Worm (Caenorhabditis elegans) whole organism, L1 larva: ENCODE results near the gene F10E9.3.

Experiments
- alr-1 ChIP-seq: fragments of 200-800 bp; sonication (Bioruptor generic); optimal IDR thresholded peaks from 2 replicates; lab custom pipeline; 2018; ENCODE audit warnings: borderline replicate concordance, mild to moderate bottlenecking, missing genetic modification characterization, missing compliant biosample characterization
- elt-2 ChIP-seq: sonication (generic microtip); optimal IDR thresholded peaks from 2 replicates; lab custom pipeline; 2016; ENCODE audit warnings: missing genetic modification characterization, mild to moderate bottlenecking, inconsistent platforms, missing compliant biosample characterization, missing genetic modification reagents
- elt-3 ChIP-seq, 6 experiments: fragments of 150-350 bp in 1 of 6; sonication (generic microtip); optimal IDR thresholded peaks; 2 replicates each; lab custom pipeline; 2017 to 2018; ENCODE audit warnings: missing biosample characterization in 6 of 6, missing genetic modification characterization in 6 of 6, inconsistent platforms in 1 of 6
- hlh-17 ChIP-seq: fragments of 200-800 bp; sonication (Bioruptor generic); optimal IDR thresholded peaks from 2 replicates; lab custom pipeline; 2018; ENCODE audit warnings: missing genetic modification characterization, mild to moderate bottlenecking, missing compliant biosample characterization, moderate library complexity, borderline replicate concordance
- lir-3 ChIP-seq: sonication (generic microtip); optimal IDR thresholded peaks from 2 replicates; lab custom pipeline; 2016; ENCODE audit warnings: mild to moderate bottlenecking, missing genetic modification characterization, moderate library complexity, missing compliant biosample characterization; ENCODE audit not compliant: poor library complexity
- nhr-76 ChIP-seq: sonication (generic microtip); optimal IDR thresholded peaks from 2 replicates; lab custom pipeline; 2017; ENCODE audit warnings: missing biosample characterization, missing genetic modification characterization

DNA sequence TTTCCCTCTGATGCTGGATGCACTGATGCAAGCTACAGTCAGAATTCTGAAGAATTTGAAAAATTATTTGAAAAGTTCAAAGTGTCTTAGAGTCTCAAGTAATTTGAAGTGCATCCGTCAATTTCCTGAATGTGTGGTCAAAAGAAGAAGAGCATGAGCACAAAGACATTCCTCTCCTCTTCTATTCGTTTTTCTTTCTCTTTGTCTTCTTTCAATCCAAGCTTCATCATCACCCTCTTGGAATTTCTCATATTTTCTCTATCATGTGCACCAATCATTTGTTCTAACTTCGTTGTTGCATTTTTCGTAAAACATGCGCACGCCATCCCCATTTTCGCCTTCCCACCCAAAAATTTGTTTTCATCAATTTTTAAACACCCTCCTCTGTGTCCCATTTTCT, 24.8 kb upstream of the F10E9.3 start:
- no peak for TF ChIP-seq elt-2
- no peak for TF ChIP-seq nhr-76
- TF ChIP-seq elt-3 (tag; optimal IDR thresholded peaks at IDR 0.05; lab: Kevin White, UChicago), result no peak
- TF ChIP-seq hlh-17 (GFP tag; lab: Kevin White, UChicago), result no peak
- TF ChIP-seq alr-1 (tag; lab: Kevin White, UChicago), result no peak
- TF ChIP-seq lir-3, result no peak
